Fruit fly (Drosophila melanogaster): ENCODE results near the gene CG7488.
A peak's percentile ranks its signal among the peaks of the same experiment; 100 is the strongest.

Gene CG7488

dm6 chr3R:13042258-13043032, 47.0 kb downstream of the CG7488 start, which contains the start of gene snk:
Gene snk, minus strand, starts transcription at chr3R:13042770.
- TF ChIP-seq gl (tag; optimal IDR thresholded peaks at IDR 0.05) (no peak), fd96Ca (GFP tag; IDR thresholded peaks at IDR 0.05) (0 out of 3 replicates have a peak, but pooled peaks have one; percentile 6), CG34367 (tag; optimal IDR thresholded peaks at IDR 0.05) (no peak), Pif1B (GFP tag; optimal IDR thresholded peaks at IDR 0.05) (no peak), CG9948 (tag; optimal IDR thresholded peaks at IDR 0.05) (no peak)

dm6 chr3R:13043857-13044256, 48.4 kb downstream of the CG7488 start, which contains the start of gene CG45122:
Gene CG45122, plus strand, starts transcription at chr3R:13044157.
- TF ChIP-seq CG12605 (GFP tag; IDR thresholded peaks at IDR 0.05) (no peak), Pif1B (GFP tag; optimal IDR thresholded peaks at IDR 0.05) (no peak)

dm6 chr3R:13044459-13044858, 49.0 kb downstream of the CG7488 start, which contains the start of gene Hsc70-2:
Gene Hsc70-2, plus strand, starts transcription at chr3R:13044759.
- TF ChIP-seq CG34367 (tag; optimal IDR thresholded peaks at IDR 0.05) (no peak), rn (GFP tag; IDR thresholded peaks at IDR 0.05) (no peak), Ets98B (GFP tag; IDR thresholded peaks at IDR 0.05) (no peak), Snoo (tag; optimal IDR thresholded peaks at IDR 0.05) (no peak), CG4496 (GFP tag; IDR thresholded peaks at IDR 0.05) (no peak), CG15710 (tag; optimal IDR thresholded peaks at IDR 0.05) (no peak), Pif1B (GFP tag; optimal IDR thresholded peaks at IDR 0.05) (no peak), CG17806 (tag; optimal IDR thresholded peaks at IDR 0.05) (no peak), Pif1A (GFP tag; optimal IDR thresholded peaks at IDR 0.05) (no peak), CG8159 (tag; optimal IDR thresholded peaks at IDR 0.05) (no peak), fd96Ca (GFP tag; IDR thresholded peaks at IDR 0.05) (no peak), CG13204 (GFP tag; optimal IDR thresholded peaks at IDR 0.05) (no peak), CG9948 (tag; optimal IDR thresholded peaks at IDR 0.05) (no peak), CG8301 (tag; optimal IDR thresholded peaks at IDR 0.05) (no peak), CG14655 (GFP tag; optimal IDR thresholded peaks at IDR 0.05) (no peak), CG32121 (GFP tag; IDR thresholded peaks at IDR 0.05) (no peak)
